Fruit fly (Drosophila melanogaster): Measurements from ENCODE around the gene CG31883.

- no peak for TF ChIP-seq tai (GFP tag; optimal IDR thresholded peaks at IDR 0.05)
- no peak for TF ChIP-seq Hr83 (GFP tag; optimal IDR thresholded peaks at IDR 0.05; ENCODE audit: poor library complexity, severe bottlenecking)
- TF ChIP-seq psq (GFP tag; optimal IDR thresholded peaks at IDR 0.05), result no peak
- peak; percentile 74 for TF ChIP-seq sv (GFP tag; optimal IDR thresholded peaks at IDR 0.05)
- no peak for TF ChIP-seq foxo (GFP tag; optimal IDR thresholded peaks at IDR 0.05)
- TF ChIP-seq jim (GFP tag; optimal IDR thresholded peaks at IDR 0.05), result no peak
- TF ChIP-seq Hr78 (GFP tag; optimal IDR thresholded peaks at IDR 0.05), result no peak
- TF ChIP-seq lola (GFP tag; optimal IDR thresholded peaks at IDR 0.05), result no peak
- TF ChIP-seq Dfd (GFP tag; optimal IDR thresholded peaks at IDR 0.05), result no peak
- TF ChIP-seq br (GFP tag; optimal IDR thresholded peaks at IDR 0.05), result no peak
- TF ChIP-seq Abd-B (GFP tag; optimal IDR thresholded peaks at IDR 0.05), result no peak
- TF ChIP-seq CG32264 (GFP tag; optimal IDR thresholded peaks at IDR 0.05), result no peak
These were observed 2.6 kb upstream of the CG31883 start for dm6 chr2L:9525719-9526118.

Measured in whole organism, wandering third instar larva.